Worm (Caenorhabditis elegans) whole organism, midembryonic: Measurements from ENCODE around the gene K08E5.6.
A peak's percentile ranks its signal among the peaks of the same experiment; 100 is the strongest.

ENCODE experiments used
- T22C8.4 ChIP-seq: fragments of 200-800 bp; sonication (Bioruptor generic); IDR thresholded peaks from 2 replicates; pipeline ENCODE4 v1.3.6; 2022; ENCODE audit warnings: missing genetic modification characterization, missing compliant biosample characterization
- cog-1 ChIP-seq: sonication (generic microtip); optimal IDR thresholded peaks from 2 replicates; lab custom pipeline; 2016; ENCODE audit warnings: missing genetic modification characterization, missing compliant biosample characterization
- flt-1 ChIP-seq: fragments of 200-800 bp; sonication (Bioruptor generic); IDR thresholded peaks from 2 replicates; pipeline ENCODE4 v1.3.6; 2022; ENCODE audit warnings: missing genetic modification characterization, missing compliant biosample characterization
- klf-2 ChIP-seq: fragments of 200-800 bp; sonication (Bioruptor generic); conservative IDR thresholded peaks from 2 replicates; pipeline ENCODE4 v1.3.6; 2022; ENCODE audit warnings: missing genetic modification reagents, missing genetic modification characterization, missing compliant biosample characterization
- med-1 ChIP-seq: sonication (generic microtip); optimal IDR thresholded peaks from 2 replicates; lab custom pipeline; 2017; ENCODE audit warnings: missing genetic modification characterization, mild to moderate bottlenecking, missing compliant biosample characterization, antibody characterized with exemption, missing genetic modification reagents; ENCODE audit not compliant: insufficient read depth
- ref-1 ChIP-seq: fragments of 200-800 bp; sonication (Bioruptor generic); conservative IDR thresholded peaks from 2 replicates; pipeline ENCODE4 v1.3.6; 2022; ENCODE audit warnings: missing genetic modification reagents, missing genetic modification characterization, missing compliant biosample characterization
- tab-1 ChIP-seq: fragments of 200-800 bp; sonication (Bioruptor generic); IDR thresholded peaks from 2 replicates; pipeline ENCODE4 v1.3.6; 2022; ENCODE audit warnings: missing genetic modification characterization, missing compliant biosample characterization
- ztf-23 ChIP-seq: fragments of 200-800 bp; sonication (Bioruptor generic); IDR thresholded peaks from 2 replicates; pipeline ENCODE4 v1.3.6; 2022; ENCODE audit warnings: missing genetic modification reagents, missing genetic modification characterization, missing compliant biosample characterization
- ztf-29 ChIP-seq: fragments of 200-800 bp; sonication (Bioruptor generic); IDR thresholded peaks from 2 replicates; pipeline ENCODE4 v1.3.6; 2022; ENCODE audit warnings: missing genetic modification reagents, missing genetic modification characterization, missing compliant biosample characterization

K08E5.6 gene

ce11 chrIII:10178023-10178422, 37.2 kb downstream of the K08E5.6 start:
- TF ChIP-seq tab-1 (GFP tag; lab: Robert Waterston, UW) (no peak), med-1 (GFP tag; lab: Kevin White, UChicago) (no peak), cog-1 (tag; lab: Kevin White, UChicago) (no peak), klf-2 (GFP tag; lab: Robert Waterston, UW) (no peak), flt-1 (GFP tag; lab: Robert Waterston, UW) (no peak), ztf-23 (GFP tag; lab: Robert Waterston, UW) (no peak), ztf-29 (GFP tag; lab: Robert Waterston, UW) (no peak), T22C8.4 (GFP tag; lab: Robert Waterston, UW) (no peak), ref-1 (GFP tag; lab: Robert Waterston, UW) (no peak)

ce11 chrIII:10178552-10178951, 37.7 kb downstream of the K08E5.6 start:
- TF ChIP-seq flt-1 (GFP tag; lab: Robert Waterston, UW) (no peak), ztf-23 (GFP tag; lab: Robert Waterston, UW) (no peak), ztf-29 (GFP tag; lab: Robert Waterston, UW) (no peak), T22C8.4 (GFP tag; lab: Robert Waterston, UW) (no peak), klf-2 (GFP tag; lab: Robert Waterston, UW) (no peak), ref-1 (GFP tag; lab: Robert Waterston, UW) (no peak), tab-1 (GFP tag; lab: Robert Waterston, UW) (no peak), med-1 (GFP tag; lab: Kevin White, UChicago) (no peak), cog-1 (tag; lab: Kevin White, UChicago) (no peak)

- TF ChIP-seq tab-1 (GFP tag; lab: Robert Waterston, UW) (no peak), klf-2 (GFP tag; lab: Robert Waterston, UW) (no peak), med-1 (GFP tag; lab: Kevin White, UChicago) (no peak), T22C8.4 (GFP tag; lab: Robert Waterston, UW) (no peak), flt-1 (GFP tag; lab: Robert Waterston, UW) (no peak), ztf-23 (GFP tag; lab: Robert Waterston, UW) (no peak), ref-1 (GFP tag; lab: Robert Waterston, UW) (no peak), ztf-29 (GFP tag; lab: Robert Waterston, UW) (no peak), cog-1 (tag; lab: Kevin White, UChicago) (no peak)
Observed at ce11 chrIII:10179444-10179843, 38.6 kb downstream of the K08E5.6 start.

ce11 chrIII:10181868-10182267, 41.0 kb downstream of the K08E5.6 start:
- TF ChIP-seq klf-2 (GFP tag; lab: Robert Waterston, UW): no peak
- TF ChIP-seq ztf-23 (GFP tag; lab: Robert Waterston, UW): no peak
- no peak for TF ChIP-seq cog-1 (tag; lab: Kevin White, UChicago)
- TF ChIP-seq flt-1 (GFP tag; lab: Robert Waterston, UW): no peak
- TF ChIP-seq ref-1 (GFP tag; lab: Robert Waterston, UW): no peak
- TF ChIP-seq tab-1 (GFP tag; lab: Robert Waterston, UW): no peak

- TF ChIP-seq ztf-29 (GFP tag; lab: Robert Waterston, UW) (no peak), flt-1 (GFP tag; lab: Robert Waterston, UW) (no peak), ref-1 (GFP tag; lab: Robert Waterston, UW) (no peak), klf-2 (GFP tag; lab: Robert Waterston, UW) (no peak), tab-1 (GFP tag; lab: Robert Waterston, UW) (no peak), T22C8.4 (GFP tag; lab: Robert Waterston, UW) (no peak), med-1 (GFP tag; lab: Kevin White, UChicago) (no peak), cog-1 (tag; lab: Kevin White, UChicago) (no peak), ztf-23 (GFP tag; lab: Robert Waterston, UW) (no peak)
Observed at ce11 chrIII:10186160-10186559, 45.3 kb downstream of the K08E5.6 start, which contains the start of gene unc-47. Gene unc-47, minus strand, starts transcription at chrIII:10186260.

ce11 chrIII:10187840-10188239, 47.0 kb downstream of the K08E5.6 start:
- TF ChIP-seq ztf-23 (GFP tag; lab: Robert Waterston, UW): no peak
- no peak for TF ChIP-seq klf-2 (GFP tag; lab: Robert Waterston, UW)
- 0 out of 2 replicates have a peak, but pooled peaks have one; percentile 13 for TF ChIP-seq ztf-29 (GFP tag; lab: Robert Waterston, UW)
- TF ChIP-seq cog-1 (tag; lab: Kevin White, UChicago): no peak

ce11 chrIII:10188912-10189311, 48.1 kb downstream of the K08E5.6 start, which contains the start of gene epac-1:
Gene epac-1, plus strand, starts transcription at chrIII:10189212.
- TF ChIP-seq klf-2 (GFP tag; lab: Robert Waterston, UW) (no peak), tab-1 (GFP tag; lab: Robert Waterston, UW) (no peak), ref-1 (GFP tag; lab: Robert Waterston, UW) (no peak), ztf-29 (GFP tag; lab: Robert Waterston, UW) (no peak), cog-1 (tag; lab: Kevin White, UChicago) (no peak), ztf-23 (GFP tag; lab: Robert Waterston, UW) (no peak)
